Worm (Caenorhabditis elegans) whole organism, mixed stage, embryonic: Measurements from ENCODE around the gene T16D1.1.

Source experiments
- ces-1 ChIP-seq: fragments of 150-350 bp; optimal IDR thresholded peaks from 2 replicates; lab custom pipeline; 2014; ENCODE audit warnings: missing biosample characterization, missing genetic modification reagents, missing genetic modification characterization
- ham-2 ChIP-seq: fragments of 200-800 bp; sonication (Bioruptor generic); optimal IDR thresholded peaks from 2 replicates; lab custom pipeline; 2018; ENCODE audit warnings: mild to moderate bottlenecking, missing genetic modification characterization, missing compliant biosample characterization
- snpc-4 ChIP-seq: fragments of 150-350 bp; optimal IDR thresholded peaks from 2 replicates; lab custom pipeline; 2014; ENCODE audit warnings: missing biosample characterization, missing genetic modification characterization
- tbx-8 ChIP-seq: fragments of 200-800 bp; sonication (Bioruptor generic); optimal IDR thresholded peaks from 2 replicates; lab custom pipeline; 2018; ENCODE audit warnings: mild to moderate bottlenecking, missing genetic modification characterization, moderate library complexity, missing compliant biosample characterization

DNA sequence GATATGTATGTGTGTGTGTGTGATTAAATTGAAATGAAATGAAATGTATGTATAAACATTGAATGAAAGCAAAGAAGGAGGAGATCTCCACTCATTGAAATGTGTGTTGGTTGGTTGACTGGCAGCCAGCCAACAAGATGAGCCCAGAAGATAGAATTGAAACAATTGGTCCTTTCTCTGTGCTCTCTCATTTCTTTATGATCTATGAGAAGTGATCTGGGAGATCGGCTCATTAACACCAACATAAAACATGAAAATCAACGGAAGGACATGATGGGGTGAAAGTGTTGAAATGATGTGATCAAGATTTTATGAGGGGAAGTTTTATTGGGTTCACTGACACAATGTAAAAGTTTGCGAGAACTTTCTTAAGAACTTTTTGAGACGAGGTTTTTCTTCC is 18.6 kb downstream of the T16D1.1 start:
- TF ChIP-seq tbx-8 (GFP tag; lab: Kevin White, UChicago) = no peak
- no peak for TF ChIP-seq ham-2 (GFP tag; lab: Kevin White, UChicago)
- no peak for TF ChIP-seq snpc-4
- no peak for TF ChIP-seq ces-1 (GFP tag; lab: Kevin White, UChicago)
